Fruit fly (Drosophila melanogaster) whole organism, embryonic: ENCODE data around the gene Sema5c.

Experiments used
- Antp ChIP-seq: fragments of 200-800 bp; sonication (Bioruptor generic); optimal IDR thresholded peaks from 3 replicates; lab custom pipeline; 2016; ENCODE audit warnings: missing biosample characterization, missing genetic modification characterization
- Asciz ChIP-seq: fragments of 200-800 bp; sonication (Bioruptor generic); optimal IDR thresholded peaks from 2 replicates; lab custom pipeline; 2017; ENCODE audit warnings: missing biosample characterization, mild to moderate bottlenecking, missing genetic modification characterization, missing genetic modification reagents
- Awh ChIP-seq: fragments of 200-800 bp; sonication (Bioruptor generic); IDR thresholded peaks from 2 replicates; pipeline ENCODE4, ENCODE4 v1.3.6; 2022; ENCODE audit warnings: missing biosample characterization, missing genetic modification characterization
- CG10274 ChIP-seq: fragments of 200-800 bp; sonication (Bioruptor generic); optimal IDR thresholded peaks from 3 replicates; lab custom pipeline; 2017; ENCODE audit warnings: missing biosample characterization, mild to moderate bottlenecking, missing genetic modification characterization
- CG10565 ChIP-seq: fragments of 200-800 bp; sonication (Bioruptor generic); optimal IDR thresholded peaks from 3 replicates; lab custom pipeline; 2016; ENCODE audit warnings: missing biosample characterization, mild to moderate bottlenecking, missing genetic modification characterization
- CG12744 ChIP-seq: fragments of 200-800 bp; sonication (Bioruptor generic); optimal IDR thresholded peaks from 2 replicates; lab custom pipeline; 2016; ENCODE audit warnings: missing biosample characterization, missing genetic modification characterization
- CG12942 ChIP-seq: fragments of 200-800 bp; sonication (Bioruptor generic); optimal IDR thresholded peaks from 3 replicates; lab custom pipeline; 2016; ENCODE audit warnings: missing biosample characterization, missing genetic modification characterization
- CG17359 ChIP-seq: fragments of 200-800 bp; sonication (Bioruptor generic); optimal IDR thresholded peaks from 3 replicates; lab custom pipeline; 2018; ENCODE audit warnings: missing biosample characterization, mild to moderate bottlenecking, missing genetic modification characterization, moderate library complexity
- CG17361 ChIP-seq: fragments of 200-800 bp; sonication (Bioruptor generic); IDR thresholded peaks from 3 replicates; pipeline ENCODE4 v1.3.6; 2022; ENCODE audit warnings: missing biosample characterization, missing genetic modification characterization
- CG17802 ChIP-seq: fragments of 200-800 bp; sonication (Bioruptor generic); optimal IDR thresholded peaks from 2 replicates; lab custom pipeline; 2018; ENCODE audit warnings: missing biosample characterization, mild to moderate bottlenecking, missing genetic modification characterization, moderate library complexity
- CG2202 ChIP-seq: fragments of 200-800 bp; sonication (Bioruptor generic); optimal IDR thresholded peaks from 2 replicates; lab custom pipeline; 2018; ENCODE audit warnings: missing biosample characterization, mild to moderate bottlenecking, missing genetic modification characterization
- CG2678 ChIP-seq: fragments of 200-800 bp; sonication (Bioruptor generic); optimal IDR thresholded peaks from 3 replicates; lab custom pipeline; 2019; ENCODE audit warnings: missing biosample characterization, mild to moderate bottlenecking, missing genetic modification characterization, moderate library complexity
- CG4360 ChIP-seq: fragments of 200-800 bp; sonication (Bioruptor generic); IDR thresholded peaks from 2 replicates; pipeline ENCODE4 v1.3.6; 2022; ENCODE audit warnings: missing biosample characterization, missing genetic modification characterization
- CG43689 ChIP-seq: fragments of 200-800 bp; sonication (Bioruptor generic); IDR thresholded peaks from 2 replicates; pipeline ENCODE4 v1.3.6; 2022; ENCODE audit warnings: missing biosample characterization, missing genetic modification characterization
- CG4707 ChIP-seq: fragments of 200-800 bp; sonication (Bioruptor generic); optimal IDR thresholded peaks from 2 replicates; lab custom pipeline; 2018; ENCODE audit warnings: missing biosample characterization, mild to moderate bottlenecking, missing genetic modification characterization, moderate library complexity
- CG4730 ChIP-seq: fragments of 200-800 bp; sonication (Bioruptor generic); IDR thresholded peaks from 2 replicates; pipeline ENCODE4 v1.3.6; 2022; ENCODE audit warnings: missing biosample characterization, missing genetic modification characterization
- CG6254 ChIP-seq: fragments of 200-800 bp; sonication (Bioruptor generic); optimal IDR thresholded peaks from 3 replicates; lab custom pipeline; 2017; ENCODE audit warnings: mild to moderate bottlenecking, missing biosample characterization, missing genetic modification reagents, missing genetic modification characterization
- CG8478 ChIP-seq: fragments of >200 bp; optimal IDR thresholded peaks from 2 replicates; lab custom pipeline; 2018
- CG9437 ChIP-seq: fragments of 200-800 bp; sonication (Bioruptor generic); optimal IDR thresholded peaks from 2 replicates; lab custom pipeline; 2018; ENCODE audit warnings: missing biosample characterization, mild to moderate bottlenecking, missing genetic modification characterization
- CTCF ChIP-seq: fragments of 200-800 bp; sonication (Bioruptor generic); optimal IDR thresholded peaks from 2 replicates; lab custom pipeline; 2017; ENCODE audit warnings: missing biosample characterization, mild to moderate bottlenecking, missing genetic modification characterization, moderate library complexity
- Chrac-16 ChIP-seq: fragments of 200-800 bp; sonication (Bioruptor generic); optimal IDR thresholded peaks from 3 replicates; lab custom pipeline; 2016; ENCODE audit warnings: missing biosample characterization, missing genetic modification characterization
- Hand ChIP-seq: fragments of 200-800 bp; sonication (Bioruptor generic); optimal IDR thresholded peaks from 2 replicates; lab custom pipeline; 2017; ENCODE audit warnings: mild to moderate bottlenecking, missing biosample characterization, missing genetic modification reagents, missing genetic modification characterization
- Jarid2 ChIP-seq: fragments of 200-800 bp; sonication (Bioruptor generic); optimal IDR thresholded peaks from 3 replicates; lab custom pipeline; 2017; ENCODE audit warnings: mild to moderate bottlenecking, missing biosample characterization, missing genetic modification reagents, missing genetic modification characterization
- Kr ChIP-seq: fragments of 200-800 bp; sonication (Bioruptor generic); optimal IDR thresholded peaks from 2 replicates; lab custom pipeline; 2017; ENCODE audit warnings: missing biosample characterization, mild to moderate bottlenecking, missing genetic modification characterization
- Mes4 ChIP-seq: fragments of 200-800 bp; sonication (Bioruptor generic); optimal IDR thresholded peaks from 2 replicates; lab custom pipeline; 2016; ENCODE audit warnings: missing biosample characterization, missing genetic modification characterization
- NC2α ChIP-seq: fragments of 200-800 bp; sonication (Bioruptor generic); optimal IDR thresholded peaks from 2 replicates; lab custom pipeline; 2016; ENCODE audit warnings: missing biosample characterization, missing genetic modification characterization
- Nf-YC ChIP-seq: fragments of 200-800 bp; optimal IDR thresholded peaks from 3 replicates; lab custom pipeline; 2019; ENCODE audit warnings: missing biosample characterization, mild to moderate bottlenecking, missing genetic modification characterization, moderate library complexity
- Pdp1 ChIP-seq, 2 experiments: fragments of 200-800 bp; sonication (Bioruptor generic); optimal IDR thresholded peaks; 3 replicates each; lab custom pipeline; 2016; ENCODE audit warnings: missing biosample characterization in 2 of 2, missing genetic modification characterization in 2 of 2, mild to moderate bottlenecking in 1 of 2, moderate library complexity in 1 of 2
- bsh ChIP-seq, 2 experiments: fragments of 200-800 bp; sonication (Bioruptor generic); optimal IDR thresholded peaks; 2 replicates each; lab custom pipeline; 2017 to 2018; ENCODE audit warnings: mild to moderate bottlenecking in 2 of 2, missing biosample characterization in 2 of 2, missing genetic modification characterization in 2 of 2, moderate library complexity in 1 of 2
- btn ChIP-seq: fragments of 200-800 bp; sonication (Bioruptor generic); optimal IDR thresholded peaks from 2 replicates; lab custom pipeline; 2016; ENCODE audit warnings: missing biosample characterization, missing genetic modification characterization
- ci ChIP-seq: fragments of 200-800 bp; sonication (Bioruptor generic); IDR thresholded peaks from 3 replicates; pipeline ENCODE4 v1.3.6; 2022; ENCODE audit warnings: missing biosample characterization, missing genetic modification characterization
- exex ChIP-seq: fragments of 200-800 bp; sonication (Bioruptor generic); optimal IDR thresholded peaks from 4 replicates; lab custom pipeline; 2018; ENCODE audit warnings: missing biosample characterization, mild to moderate bottlenecking, missing genetic modification characterization, moderate library complexity
- fd64A ChIP-seq: fragments of 200-800 bp; sonication (Bioruptor generic); optimal IDR thresholded peaks from 3 replicates; lab custom pipeline; 2018; ENCODE audit warnings: missing biosample characterization, mild to moderate bottlenecking, missing genetic modification characterization
- grn ChIP-seq: fragments of 200-800 bp; sonication (Bioruptor generic); optimal IDR thresholded peaks from 3 replicates; lab custom pipeline; 2017; ENCODE audit warnings: missing biosample characterization, missing genetic modification characterization
- gt ChIP-seq: fragments of 200-800 bp; sonication (Bioruptor generic); IDR thresholded peaks from 2 replicates; pipeline ENCODE4 v1.3.6; 2022; ENCODE audit warnings: missing biosample characterization, missing genetic modification characterization
- hth ChIP-seq: fragments of >200 bp; optimal IDR thresholded peaks from 2 replicates; lab custom pipeline; 2017; ENCODE audit warnings: inconsistent platforms
- jing ChIP-seq: fragments of 200-800 bp; sonication (Bioruptor generic); optimal IDR thresholded peaks from 2 replicates; lab custom pipeline; 2018; ENCODE audit warnings: missing biosample characterization, mild to moderate bottlenecking, missing genetic modification characterization
- kay ChIP-seq: fragments of 200-800 bp; sonication (Bioruptor generic); optimal IDR thresholded peaks from 2 replicates; lab custom pipeline; 2016; ENCODE audit warnings: missing biosample characterization, missing genetic modification characterization
- repo ChIP-seq: fragments of 200-800 bp; sonication (Bioruptor generic); optimal IDR thresholded peaks from 2 replicates; lab custom pipeline; 2016; ENCODE audit warnings: missing biosample characterization, missing genetic modification characterization
- shn ChIP-seq: fragments of 200-800 bp; sonication (Bioruptor generic); optimal IDR thresholded peaks from 3 replicates; lab custom pipeline; 2016; ENCODE audit warnings: missing biosample characterization, missing genetic modification characterization
- sima ChIP-seq: fragments of 200-800 bp; sonication (Bioruptor generic); optimal IDR thresholded peaks from 2 replicates; lab custom pipeline; 2016; ENCODE audit warnings: missing biosample characterization, missing genetic modification characterization
- stwl ChIP-seq: fragments of 200-800 bp; sonication (Bioruptor generic); optimal IDR thresholded peaks from 3 replicates; lab custom pipeline; 2018; ENCODE audit warnings: missing biosample characterization, mild to moderate bottlenecking, missing genetic modification characterization, moderate library complexity
- sug ChIP-seq: fragments of 200-800 bp; optimal IDR thresholded peaks from 2 replicates; lab custom pipeline; 2019; ENCODE audit warnings: missing biosample characterization, mild to moderate bottlenecking, missing genetic modification characterization, moderate library complexity
- tap ChIP-seq: fragments of 200-800 bp; optimal IDR thresholded peaks from 3 replicates; lab custom pipeline; 2019; ENCODE audit warnings: missing biosample characterization, mild to moderate bottlenecking, missing genetic modification characterization, moderate library complexity
- unc-4 ChIP-seq: fragments of 200-800 bp; sonication (Bioruptor generic); IDR thresholded peaks from 2 replicates; pipeline ENCODE4 v1.3.6; 2022; ENCODE audit warnings: missing biosample characterization, missing genetic modification characterization; ENCODE audit not compliant: partially characterized antibody

Sema5c gene

dm6 chr3L:12078551-12079318 is 2.9 kb downstream of the Sema5c start (continued):
- TF ChIP-seq CG4360 (GFP tag; lab: Robert Waterston, UW) (no peak), bsh (GFP tag; optimal IDR thresholded peaks at IDR 0.05; lab: Kevin White, UChicago) (peak in 1 of 2 experiments; percentile 2), gt (GFP tag; lab: Robert Waterston, UW) (no peak), CG2202 (tag; lab: Kevin White, UChicago) (no peak), CG2678 (tag; lab: Kevin White, UChicago) (peak; percentile 50), CG10565 (no peak), CG43689 (GFP tag; lab: Robert Waterston, UW) (no peak), unc-4 (GFP tag; lab: Robert Waterston, UW) (no peak), CG17359 (tag; lab: Kevin White, UChicago) (peak; percentile 6), CG12942 (no peak), CG10274 (GFP tag; lab: Kevin White, UChicago) (no peak), Hand (no peak), CG8478 (lab: Kevin White, UChicago) (no peak), CG17361 (0 out of 3 replicates have a peak, but pooled peaks have one; percentile 12), NC2α (GFP tag; lab: Kevin White, UChicago) (no peak), Pdp1 (GFP tag; optimal IDR thresholded peaks at IDR 0.05; lab: Kevin White, UChicago) (peak in 1 of 2 experiments; percentile 61), tap (tag; lab: Kevin White, UChicago) (no peak), jing (GFP tag; lab: Kevin White, UChicago) (no peak), fd64A (peak; percentile 53), Nf-YC (peak; percentile 4), Chrac-16 (GFP tag; lab: Kevin White, UChicago) (no peak), btn (GFP tag; lab: Kevin White, UChicago) (no peak), Jarid2 (GFP tag; lab: Kevin White, UChicago) (peak; percentile 34), Kr (GFP tag; lab: Kevin White, UChicago) (peak; percentile 19), Awh (0 out of 2 replicates have a peak, but pooled peaks have one; percentile 39), hth (lab: Kevin White, UChicago) (no peak), CG4730 (GFP tag; lab: Robert Waterston, UW) (no peak), CG9437 (GFP tag; lab: Kevin White, UChicago) (no peak), CTCF (GFP tag; lab: Kevin White, UChicago) (peak; percentile 27), ci (GFP tag; lab: Robert Waterston, UW) (peak; percentile 41; the same call in 2 of the 3 replicates), shn (GFP tag; lab: Kevin White, UChicago) (no peak), CG12744 (GFP tag; lab: Kevin White, UChicago) (no peak), Antp (GFP tag; lab: Kevin White, UChicago) (no peak), Mes4 (GFP tag; lab: Kevin White, UChicago) (no peak), sima (no peak), CG4707 (GFP tag; lab: Kevin White, UChicago) (no peak), CG6254 (peak; percentile 33), Asciz (GFP tag; lab: Kevin White, UChicago) (peak; percentile 0), kay (GFP tag; lab: Kevin White, UChicago) (no peak), repo (GFP tag; lab: Kevin White, UChicago) (no peak)

DNA sequence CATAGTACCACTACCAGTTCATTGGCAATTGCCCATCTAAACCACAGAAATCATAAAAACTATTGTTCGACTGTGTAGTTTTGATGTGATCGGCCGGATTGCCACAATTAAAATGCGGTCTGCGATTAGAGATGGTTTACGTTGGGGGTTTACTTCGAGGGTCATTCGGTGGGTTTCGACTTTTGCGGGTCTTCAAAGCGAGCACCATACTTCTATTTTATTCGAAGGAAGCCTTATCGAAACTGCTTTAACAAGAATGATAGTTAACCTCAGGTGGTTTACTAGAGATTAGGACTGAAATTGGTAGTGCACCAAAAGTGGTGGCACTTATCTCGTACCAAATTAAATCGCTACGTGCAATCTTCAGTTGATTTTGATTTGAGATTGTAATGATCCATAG is 3.7 kb downstream of the Sema5c start:
- TF ChIP-seq grn (GFP tag; lab: Kevin White, UChicago), result peak; percentile 32
- TF ChIP-seq stwl, result no peak
- TF ChIP-seq sug (tag; lab: Kevin White, UChicago), result peak; percentile 68
- no peak for TF ChIP-seq CG17802 (tag; lab: Kevin White, UChicago)
- peak; percentile 53 for TF ChIP-seq exex (tag; lab: Kevin White, UChicago)
